Worm (Caenorhabditis elegans) whole organism, L1 larva: ENCODE measurements around the gene pals-31.
A peak's percentile ranks its signal among the peaks of the same experiment; 100 is the strongest.

Experiments
- alr-1 ChIP-seq: fragments of 200-800 bp; sonication (Bioruptor generic); optimal IDR thresholded peaks from 2 replicates; lab custom pipeline; 2018; ENCODE audit warnings: borderline replicate concordance, mild to moderate bottlenecking, missing genetic modification characterization, missing compliant biosample characterization
- elt-2 ChIP-seq: sonication (generic microtip); optimal IDR thresholded peaks from 2 replicates; lab custom pipeline; 2016; ENCODE audit warnings: missing genetic modification characterization, mild to moderate bottlenecking, inconsistent platforms, missing compliant biosample characterization, missing genetic modification reagents
- elt-3 ChIP-seq, 6 experiments: fragments of 150-350 bp in 1 of 6; sonication (generic microtip); optimal IDR thresholded peaks; 2 replicates each; lab custom pipeline; 2017 to 2018; ENCODE audit warnings: missing biosample characterization in 6 of 6, missing genetic modification characterization in 6 of 6, inconsistent platforms in 1 of 6
- lsy-2 ChIP-seq, 2 experiments: fragments of 150-350 bp; optimal IDR thresholded peaks; 2 replicates each; lab custom pipeline; 2014; ENCODE audit warnings: missing biosample characterization in 2 of 2, missing genetic modification characterization in 2 of 2
- unc-130 ChIP-seq: fragments of 150-350 bp; optimal IDR thresholded peaks from 2 replicates; lab custom pipeline; 2017; ENCODE audit warnings: missing biosample characterization, missing genetic modification characterization, inconsistent platforms
- unc-62 ChIP-seq: fragments of 150-350 bp; optimal IDR thresholded peaks from 2 replicates; lab custom pipeline; 2014; ENCODE audit warnings: missing biosample characterization, missing genetic modification reagents, missing genetic modification characterization

- peak in 1 of 6 experiments; percentile 23 for TF ChIP-seq elt-3 (tag; optimal IDR thresholded peaks at IDR 0.05; lab: Kevin White, UChicago)
- TF ChIP-seq elt-2 (tag; lab: Kevin White, UChicago), result no peak
- TF ChIP-seq alr-1 (tag; lab: Kevin White, UChicago), result no peak
- no peak for TF ChIP-seq unc-62 (GFP tag; lab: Kevin White, UChicago)
- TF ChIP-seq lsy-2 (tag; optimal IDR thresholded peaks at IDR 0.05; lab: Kevin White, UChicago), result peak in 1 of 2 experiments; percentile 72
- no peak for TF ChIP-seq unc-130 (tag; lab: Kevin White, UChicago)
These were observed 17.3 kb upstream of the pals-31 start, which contains the start of gene F48G7.4 for ce11 chrV:619054-619453.
